Worm (Caenorhabditis elegans) whole organism, young adult: ENCODE measurements around the gene rga-1.

Experiments
- B0019.2 ChIP-seq: fragments of 200-800 bp; sonication (Bioruptor generic); conservative IDR thresholded peaks from 2 replicates; pipeline ENCODE4 v1.3.6; 2022; ENCODE audit warnings: missing genetic modification reagents, missing genetic modification characterization, missing compliant biosample characterization
- C06A6.2 ChIP-seq: fragments of 200-800 bp; sonication (Bioruptor generic); conservative IDR thresholded peaks from 2 replicates; pipeline ENCODE4 v1.3.6; 2022; ENCODE audit warnings: missing genetic modification characterization, missing compliant biosample characterization
- F22D6.2 ChIP-seq: sonication (generic microtip); optimal IDR thresholded peaks from 2 replicates; lab custom pipeline; 2016; ENCODE audit warnings: mild to moderate bottlenecking, missing genetic modification characterization, missing compliant biosample characterization
- F49E8.2 ChIP-seq: sonication (generic microtip); optimal IDR thresholded peaks from 3 replicates; lab custom pipeline; 2017; ENCODE audit warnings: missing genetic modification characterization, mild to moderate bottlenecking, missing compliant biosample characterization, antibody characterized with exemption, moderate library complexity; ENCODE audit not compliant: insufficient read depth
- T07F8.4 ChIP-seq: sonication (generic microtip); optimal IDR thresholded peaks from 2 replicates; lab custom pipeline; 2016; ENCODE audit warnings: mild to moderate bottlenecking, missing genetic modification characterization, moderate library complexity, missing compliant biosample characterization
- T26A5.8 ChIP-seq: sonication (generic microtip); optimal IDR thresholded peaks from 2 replicates; lab custom pipeline; 2016; ENCODE audit warnings: missing genetic modification characterization, missing compliant biosample characterization
- Y56A3A.18 ChIP-seq: fragments of 200-800 bp; sonication (Bioruptor generic); IDR thresholded peaks from 2 replicates; pipeline ENCODE4 v1.3.6; 2022; ENCODE audit warnings: missing genetic modification reagents, missing genetic modification characterization, missing compliant biosample characterization
- Y79H2A.3 ChIP-seq: fragments of 200-800 bp; sonication (Bioruptor generic); conservative IDR thresholded peaks from 2 replicates; pipeline ENCODE4 v1.3.6; 2022; ENCODE audit warnings: missing genetic modification reagents, missing genetic modification characterization, missing compliant biosample characterization
- ZK185.1 ChIP-seq: sonication (generic microtip); optimal IDR thresholded peaks from 2 replicates; lab custom pipeline; 2016; ENCODE audit warnings: mild to moderate bottlenecking, missing genetic modification characterization, missing compliant biosample characterization; ENCODE audit not compliant: poor library complexity, severe bottlenecking
- ama-1 ChIP-seq, 3 experiments: fragments of 150-350 bp in 1 of 3; sonication (generic microtip) in 2 of 3; optimal IDR thresholded peaks; 2 replicates each; lab custom pipeline; 2014 to 2018; ENCODE audit warnings: missing biosample characterization in 2 of 3, missing genetic modification characterization in 2 of 3, missing genetic modification reagents in 2 of 3
- aptf-2 ChIP-seq: fragments of 200-800 bp; sonication (Bioruptor generic); conservative IDR thresholded peaks from 2 replicates; pipeline ENCODE4 v1.3.6; 2022; ENCODE audit warnings: missing genetic modification reagents, missing genetic modification characterization, missing compliant biosample characterization
- atf-7 ChIP-seq: sonication (generic microtip); optimal IDR thresholded peaks from 2 replicates; lab custom pipeline; 2017; ENCODE audit warnings: mild to moderate bottlenecking, missing genetic modification characterization, missing compliant biosample characterization
- athp-1 ChIP-seq: sonication (generic microtip); optimal IDR thresholded peaks from 2 replicates; lab custom pipeline; 2017; ENCODE audit warnings: mild to moderate bottlenecking, missing genetic modification characterization, missing compliant biosample characterization
- cebp-1 ChIP-seq, 2 experiments: fragments of 200-800 bp in 1 of 2; sonication (Bioruptor generic) in 1 of 2; sonication (generic microtip) in 1 of 2; IDR thresholded peaks in 1 of 2; optimal IDR thresholded peaks in 1 of 2; 2 replicates each; pipeline versions ENCODE4 v1.3.6 to Lab custom; 2017 to 2022; ENCODE audit warnings: missing compliant biosample characterization in 2 of 2, missing genetic modification characterization in 2 of 2, mild to moderate bottlenecking in 1 of 2, missing genetic modification reagents in 1 of 2, moderate library complexity in 1 of 2
- ceh-100 ChIP-seq: fragments of 200-800 bp; sonication (Bioruptor generic); IDR thresholded peaks from 2 replicates; pipeline ENCODE4 v1.3.6; 2022; ENCODE audit warnings: missing genetic modification reagents, missing genetic modification characterization, missing compliant biosample characterization
- ceh-79 ChIP-seq: sonication (generic microtip); optimal IDR thresholded peaks from 2 replicates; lab custom pipeline; 2017; ENCODE audit warnings: mild to moderate bottlenecking, missing genetic modification characterization, missing compliant biosample characterization
- chd-7 ChIP-seq: sonication (generic microtip); optimal IDR thresholded peaks from 2 replicates; lab custom pipeline; 2016; ENCODE audit warnings: mild to moderate bottlenecking, missing genetic modification characterization, moderate library complexity, missing compliant biosample characterization
- die-1 ChIP-seq: sonication (generic microtip); optimal IDR thresholded peaks from 2 replicates; lab custom pipeline; 2016; ENCODE audit warnings: missing genotype, mild to moderate bottlenecking, missing genetic modification characterization, missing compliant biosample characterization
- dpl-1 ChIP-seq: fragments of 150-350 bp; optimal IDR thresholded peaks from 2 replicates; lab custom pipeline; 2014; ENCODE audit warnings: missing biosample characterization, missing genetic modification reagents, missing genetic modification characterization
- egl-18 ChIP-seq: fragments of 200-800 bp; sonication (Bioruptor generic); IDR thresholded peaks from 2 replicates; pipeline ENCODE4 v1.3.6; 2022; ENCODE audit warnings: missing genetic modification reagents, missing genetic modification characterization, missing compliant biosample characterization
- fkh-3 ChIP-seq: sonication (generic microtip); optimal IDR thresholded peaks from 2 replicates; lab custom pipeline; 2016; ENCODE audit warnings: mild to moderate bottlenecking, missing genetic modification characterization, missing compliant biosample characterization
- gei-17 ChIP-seq: fragments of 200-800 bp; sonication (Bioruptor generic); optimal IDR thresholded peaks from 2 replicates; lab custom pipeline; 2018; ENCODE audit warnings: mild to moderate bottlenecking, missing genetic modification characterization, missing compliant biosample characterization
- him-1 ChIP-seq: sonication (generic microtip); optimal IDR thresholded peaks from 2 replicates; lab custom pipeline; 2016; ENCODE audit warnings: missing genotype, missing genetic modification reagents, missing genetic modification characterization, missing compliant biosample characterization
- hmg-1.2 ChIP-seq: fragments of 200-800 bp; sonication (Bioruptor generic); IDR thresholded peaks from 2 replicates; pipeline ENCODE4 v1.3.6; 2022; ENCODE audit warnings: missing genetic modification reagents, missing genetic modification characterization, missing compliant biosample characterization
- hrde-1 ChIP-seq: sonication (generic microtip); optimal IDR thresholded peaks from 2 replicates; lab custom pipeline; 2016; ENCODE audit warnings: missing genetic modification characterization, mild to moderate bottlenecking, missing compliant biosample characterization, moderate library complexity, missing genotype, missing genetic modification reagents, borderline replicate concordance
- hsf-1 ChIP-seq: fragments of 200-800 bp; sonication (Bioruptor generic); IDR thresholded peaks from 2 replicates; pipeline ENCODE4 v1.3.6; 2022; ENCODE audit warnings: missing genetic modification reagents, missing genetic modification characterization, missing compliant biosample characterization
- lag-1 ChIP-seq: fragments of 200-800 bp; sonication (Bioruptor generic); IDR thresholded peaks from 2 replicates; pipeline ENCODE4 v1.3.6; 2022; ENCODE audit warnings: missing genetic modification reagents, missing genetic modification characterization, missing compliant biosample characterization
- let-526 ChIP-seq: fragments of 200-800 bp; sonication (Bioruptor generic); IDR thresholded peaks from 2 replicates; pipeline ENCODE4 v1.3.6; 2022; ENCODE audit warnings: missing genetic modification reagents, missing genetic modification characterization, missing compliant biosample characterization
- lin-35 ChIP-seq, 3 experiments: fragments of 150-350 bp in 2 of 3; sonication (generic microtip) in 1 of 3; optimal IDR thresholded peaks; 2 replicates each; lab custom pipeline; 2014 to 2018; ENCODE audit warnings: missing biosample characterization in 3 of 3, missing genetic modification characterization in 3 of 3, missing genetic modification reagents in 3 of 3
- lsy-27 ChIP-seq: sonication (generic microtip); optimal IDR thresholded peaks from 2 replicates; lab custom pipeline; 2017; ENCODE audit warnings: missing genetic modification characterization, mild to moderate bottlenecking, missing compliant biosample characterization, antibody characterized with exemption, missing genotype, borderline replicate concordance; ENCODE audit not compliant: insufficient read depth
- madf-3 ChIP-seq: fragments of 200-800 bp; sonication (Bioruptor generic); IDR thresholded peaks from 2 replicates; pipeline ENCODE4 v1.3.6; 2022; ENCODE audit warnings: missing genetic modification reagents, missing genetic modification characterization, missing compliant biosample characterization
- mcd-1 ChIP-seq: fragments of 200-800 bp; sonication (Bioruptor generic); IDR thresholded peaks from 2 replicates; pipeline ENCODE4 v1.3.6; 2022; ENCODE audit warnings: missing genetic modification reagents, missing genetic modification characterization, missing compliant biosample characterization
- mes-4 ChIP-seq: sonication (generic microtip); optimal IDR thresholded peaks from 2 replicates; lab custom pipeline; 2016; ENCODE audit warnings: missing genotype, missing genetic modification characterization, missing compliant biosample characterization
- nhr-120 ChIP-seq: fragments of 200-800 bp; sonication (Bioruptor generic); IDR thresholded peaks from 2 replicates; pipeline ENCODE4 v1.3.6; 2022; ENCODE audit warnings: missing genetic modification characterization, missing compliant biosample characterization
- nhr-80 ChIP-seq: sonication (generic microtip); optimal IDR thresholded peaks from 2 replicates; lab custom pipeline; 2016; ENCODE audit warnings: missing genetic modification characterization, missing compliant biosample characterization
- rpc-1 ChIP-seq, 2 experiments: fragments of 150-350 bp in 1 of 2; sonication (generic microtip) in 1 of 2; optimal IDR thresholded peaks; 2 replicates each; lab custom pipeline; 2014 to 2018; ENCODE audit warnings: missing biosample characterization in 1 of 2, missing genetic modification characterization in 1 of 2, missing genetic modification reagents in 1 of 2, missing genotype in 1 of 2
- snpc-1.3 ChIP-seq: sonication (generic microtip); optimal IDR thresholded peaks from 2 replicates; lab custom pipeline; 2017; ENCODE audit warnings: missing genetic modification characterization, mild to moderate bottlenecking, missing compliant biosample characterization, antibody characterized with exemption, moderate library complexity, missing genotype, missing genetic modification reagents; ENCODE audit not compliant: insufficient read depth
- tbp1 ChIP-seq: fragments of 200-800 bp; sonication (Bioruptor generic); optimal IDR thresholded peaks from 2 replicates; lab custom pipeline; 2018; ENCODE audit warnings: mild to moderate bottlenecking, missing genetic modification characterization, missing compliant biosample characterization
- tbx-9 ChIP-seq: sonication (generic microtip); optimal IDR thresholded peaks from 2 replicates; lab custom pipeline; 2016; ENCODE audit warnings: borderline replicate concordance, missing genetic modification characterization, inconsistent platforms, missing compliant biosample characterization
- unc-62 ChIP-seq: fragments of 150-350 bp; optimal IDR thresholded peaks from 2 replicates; lab custom pipeline; 2014; ENCODE audit warnings: missing biosample characterization, missing genetic modification reagents, missing genetic modification characterization
- xnd-1 ChIP-seq: sonication (generic microtip); optimal IDR thresholded peaks from 2 replicates; lab custom pipeline; 2016; ENCODE audit warnings: missing genotype, missing genetic modification reagents, missing genetic modification characterization, missing compliant biosample characterization
- zim-3 ChIP-seq: sonication (generic microtip); optimal IDR thresholded peaks from 2 replicates; lab custom pipeline; 2017; ENCODE audit warnings: mild to moderate bottlenecking, missing genetic modification characterization, moderate library complexity, missing compliant biosample characterization
- ztf-18 ChIP-seq: sonication (generic microtip); optimal IDR thresholded peaks from 2 replicates; lab custom pipeline; 2016; ENCODE audit warnings: missing genotype, mild to moderate bottlenecking, missing genetic modification characterization, missing compliant biosample characterization
- ztf-28 ChIP-seq: fragments of 200-800 bp; sonication (Bioruptor generic); IDR thresholded peaks from 2 replicates; pipeline ENCODE4 v1.3.6; 2022; ENCODE audit warnings: missing genetic modification reagents, missing genetic modification characterization, missing compliant biosample characterization

Gene rga-1

DNA sequence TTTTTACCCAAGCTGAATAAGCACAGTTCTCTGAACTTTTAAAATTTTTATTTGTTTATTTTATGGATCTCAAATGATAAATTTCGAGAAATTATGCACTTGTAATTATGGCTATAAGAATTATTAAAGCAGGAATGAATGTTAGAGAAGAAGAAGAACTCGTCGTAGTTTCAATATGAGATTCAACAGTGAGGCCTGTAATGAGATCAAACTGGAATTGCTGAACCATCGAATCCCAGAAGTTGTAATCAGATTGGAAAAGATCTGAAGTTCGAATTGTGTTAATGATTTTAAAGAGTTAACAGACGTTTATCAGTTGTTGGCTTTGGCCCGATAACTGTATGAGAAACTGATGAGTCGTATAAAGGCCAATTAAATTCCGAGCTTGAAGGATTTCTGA, 9.0 kb upstream of the rga-1 start (continued):
- TF ChIP-seq atf-7 (tag; lab: Kevin White, UChicago) (no peak), ceh-79 (tag; lab: Kevin White, UChicago) (no peak), ztf-18 (tag; lab: Kevin White, UChicago) (no peak), ceh-100 (GFP tag; lab: Robert Waterston, UW) (no peak), T26A5.8 (tag; lab: Kevin White, UChicago) (no peak), F22D6.2 (tag; lab: Kevin White, UChicago) (no peak), mes-4 (no peak), F49E8.2 (tag; lab: Kevin White, UChicago) (peak; percentile 42), zim-3 (tag; lab: Kevin White, UChicago) (no peak), madf-3 (GFP tag; lab: Robert Waterston, UW) (peak; percentile 69; the same call in 1 of the 2 replicates), let-526 (GFP tag; lab: Robert Waterston, UW) (no peak), mcd-1 (GFP tag; lab: Robert Waterston, UW) (peak; percentile 24; the same call in 1 of the 2 replicates), lsy-27 (tag; lab: Kevin White, UChicago) (no peak), egl-18 (GFP tag; lab: Robert Waterston, UW) (no peak), lag-1 (GFP tag; lab: Robert Waterston, UW) (no peak), Y79H2A.3 (peak; percentile 84; the same call in 1 of the 2 replicates), hmg-1.2 (peak; percentile 18; the same call in 1 of the 2 replicates), gei-17 (GFP tag; lab: Kevin White, UChicago) (no peak), tbp1 (GFP tag; lab: Kevin White, UChicago) (peak; percentile 0), Y56A3A.18 (GFP tag; lab: Robert Waterston, UW) (no peak), hsf-1 (GFP tag; lab: Robert Waterston, UW) (peak; percentile 70; the same call in 1 of the 2 replicates), unc-62 (no peak), ama-1 (optimal IDR thresholded peaks at IDR 0.05; lab: Kevin White, UChicago) (no peak), ama-1 (GFP tag; optimal IDR thresholded peaks at IDR 0.05; lab: Kevin White, UChicago) (no peak), B0019.2 (GFP tag; lab: Robert Waterston, UW) (no peak), xnd-1 (tag; lab: Kevin White, UChicago) (no peak), aptf-2 (GFP tag; lab: Robert Waterston, UW) (no peak), fkh-3 (tag; lab: Kevin White, UChicago) (no peak), him-1 (tag; lab: Kevin White, UChicago) (peak; percentile 31), ztf-28 (GFP tag; lab: Robert Waterston, UW) (no peak), athp-1 (tag; lab: Kevin White, UChicago) (no peak), cebp-1 (GFP tag; IDR thresholded peaks at IDR 0.05; lab: Robert Waterston, UW) (no peak), cebp-1 (tag; optimal IDR thresholded peaks at IDR 0.05; lab: Kevin White, UChicago) (peak; percentile 3), die-1 (tag; lab: Kevin White, UChicago) (no peak)
- TF ChIP-seq, all 124 proteins: peak for 17

DNA sequence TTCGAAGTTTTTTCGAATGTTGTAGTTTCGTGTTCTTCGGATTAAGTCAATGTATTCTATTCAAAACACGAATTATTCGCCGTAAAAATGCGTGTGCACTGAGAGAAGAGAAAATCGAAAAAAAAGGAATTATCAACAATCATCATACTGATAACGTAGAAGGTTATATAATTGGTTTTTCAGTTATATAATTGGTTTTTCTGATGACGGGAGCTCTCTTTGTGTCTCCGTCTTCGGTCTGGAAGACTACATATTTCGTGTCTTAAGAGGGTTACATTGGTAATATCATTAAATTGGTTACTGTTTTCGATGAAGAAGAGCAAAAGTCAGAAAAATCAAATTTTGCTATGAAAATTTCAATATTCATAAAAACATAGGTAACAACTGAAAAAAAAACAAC, 4.8 kb upstream of the rga-1 start:
- TF ChIP-seq chd-7 (tag; lab: Kevin White, UChicago), result no peak
- no peak for TF ChIP-seq egl-18 (GFP tag; lab: Robert Waterston, UW)
- TF ChIP-seq nhr-80 (tag; lab: Kevin White, UChicago), result peak; percentile 55
- no peak for TF ChIP-seq madf-3 (GFP tag; lab: Robert Waterston, UW)
- TF ChIP-seq dpl-1 (GFP tag; lab: Kevin White, UChicago), result no peak

DNA sequence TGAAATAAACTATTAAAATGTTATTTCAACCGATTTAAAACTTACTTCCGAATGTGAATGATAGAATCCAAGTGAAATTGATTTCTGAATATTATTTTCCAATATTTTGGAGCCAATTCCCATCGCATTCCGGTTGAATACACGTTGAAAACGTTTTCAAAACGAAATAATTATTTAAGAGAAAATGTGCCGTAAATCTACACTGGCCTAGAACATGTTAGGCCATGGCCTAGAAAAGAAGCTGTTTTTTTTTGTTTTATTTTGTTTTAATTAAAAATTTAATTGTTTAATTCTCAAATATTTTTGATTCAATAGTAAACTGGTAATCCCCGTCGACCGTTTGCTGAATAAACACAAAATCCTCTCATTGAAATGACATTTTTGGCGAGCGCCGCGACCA, 795 bp upstream of the rga-1 start:
- TF ChIP-seq rpc-1 (optimal IDR thresholded peaks at IDR 0.05; lab: Kevin White, UChicago), result no peak
- no peak for TF ChIP-seq rpc-1 (tag; optimal IDR thresholded peaks at IDR 0.05; lab: Kevin White, UChicago)
- TF ChIP-seq T07F8.4 (tag; lab: Kevin White, UChicago), result no peak
- no peak for TF ChIP-seq xnd-1 (tag; lab: Kevin White, UChicago)
- TF ChIP-seq ceh-100 (GFP tag; lab: Robert Waterston, UW), result no peak
- no peak for TF ChIP-seq tbx-9 (tag; lab: Kevin White, UChicago)
- TF ChIP-seq hrde-1 (tag; lab: Kevin White, UChicago), result no peak
- TF ChIP-seq ZK185.1, result no peak
- no peak for TF ChIP-seq snpc-1.3
- TF ChIP-seq him-1 (tag; lab: Kevin White, UChicago), result no peak
- TF ChIP-seq lin-35 (GFP tag; optimal IDR thresholded peaks at IDR 0.05; lab: Kevin White, UChicago), result no peak
- no peak for TF ChIP-seq nhr-120 (GFP tag; lab: Robert Waterston, UW)
- no peak for TF ChIP-seq ceh-79 (tag; lab: Kevin White, UChicago)
- TF ChIP-seq egl-18 (GFP tag; lab: Robert Waterston, UW), result no peak
- no peak for TF ChIP-seq C06A6.2 (GFP tag; lab: Robert Waterston, UW)
- TF ChIP-seq madf-3 (GFP tag; lab: Robert Waterston, UW), result no peak
